Worm (Caenorhabditis elegans): ENCODE data around the gene Y81B9A.4.

DNA sequence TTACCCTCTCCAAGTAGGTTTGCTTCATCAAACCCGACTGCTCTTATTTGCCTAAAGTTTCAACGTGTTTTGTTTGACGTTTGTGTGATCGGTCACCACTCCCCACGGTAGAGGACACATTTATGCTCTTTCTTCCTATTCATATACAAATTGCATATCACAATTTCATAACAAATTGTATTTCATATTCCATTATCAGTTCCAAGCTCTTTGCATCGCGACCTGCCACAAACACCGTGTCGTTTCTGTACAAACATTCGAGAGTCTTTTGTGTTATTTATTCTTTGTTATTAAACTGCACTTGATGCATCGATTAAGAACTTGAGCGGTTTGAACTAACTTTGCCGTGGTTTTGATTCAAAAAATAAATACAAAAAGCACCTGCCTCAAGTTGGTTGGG lies 29.4 kb upstream of the Y81B9A.4 start:
- TF ChIP-seq dao-5 (tag; optimal IDR thresholded peaks at IDR 0.05) = no peak
- no peak for TF ChIP-seq W03F9.2 (tag; optimal IDR thresholded peaks at IDR 0.05)
